Fruit fly (Drosophila melanogaster) whole organism, larva: ENCODE data around the gene Cyp4d14.

ENCODE experiments used
- noc ChIP-seq: fragments of 200-800 bp; sonication (Bioruptor generic); optimal IDR thresholded peaks from 3 replicates; lab custom pipeline; 2019; ENCODE audit warnings: missing biosample characterization, mild to moderate bottlenecking, missing genetic modification characterization, moderate library complexity

The Cyp4d14 gene

dm6 chrX:2141159-2141853 lies 33.8 kb downstream of the Cyp4d14 start, which contains the start of gene D2hgdh:
D2hgdh (plus strand) TSS chrX:2141489.
- TF ChIP-seq noc (tag; lab: Kevin White, UChicago), result no peak

- no peak for TF ChIP-seq noc (tag; lab: Kevin White, UChicago)
Measured at dm6 chrX:2140487-2140886, 34.6 kb downstream of the Cyp4d14 start.

dm6 chrX:2139610-2140009 lies 35.5 kb downstream of the Cyp4d14 start:
- TF ChIP-seq noc (tag; lab: Kevin White, UChicago), result no peak

- TF ChIP-seq noc (tag; lab: Kevin White, UChicago), result no peak
Measured at dm6 chrX:2138417-2138816, 36.7 kb downstream of the Cyp4d14 start.

dm6 chrX:2138342-2138416 lies 36.9 kb downstream of the Cyp4d14 start, which contains the start of gene ph-p:
ph-p (minus strand) TSS chrX:2138371.
- no peak for TF ChIP-seq noc (tag; lab: Kevin White, UChicago)

- peak; percentile 99 for TF ChIP-seq noc (tag; lab: Kevin White, UChicago)
Measured at dm6 chrX:2137587-2138341, 37.4 kb downstream of the Cyp4d14 start.

- peak; percentile 100 for TF ChIP-seq noc (tag; lab: Kevin White, UChicago)
Measured at dm6 chrX:2136831-2137452, 38.2 kb downstream of the Cyp4d14 start.

dm6 chrX:2135868-2136787 lies 39.0 kb downstream of the Cyp4d14 start:
- peak; percentile 66 for TF ChIP-seq noc (tag; lab: Kevin White, UChicago)

dm6 chrX:2134965-2135758 lies 40.0 kb downstream of the Cyp4d14 start:
- peak; percentile 90 for TF ChIP-seq noc (tag; lab: Kevin White, UChicago)

- no peak for TF ChIP-seq noc (tag; lab: Kevin White, UChicago)
Measured at dm6 chrX:2134226-2134880, 40.8 kb downstream of the Cyp4d14 start.

dm6 chrX:2125527-2126088 lies 49.5 kb downstream of the Cyp4d14 start:
- TF ChIP-seq noc (tag; lab: Kevin White, UChicago), result no peak

dm6 chrX:2123965-2124688 lies 51.0 kb downstream of the Cyp4d14 start:
- peak; percentile 97 for TF ChIP-seq noc (tag; lab: Kevin White, UChicago)
